Fruit fly (Drosophila melanogaster) whole organism, prepupa: ENCODE results near the gene OtopLa.
A peak's percentile ranks its signal among the peaks of the same experiment; 100 is the strongest.

Experiments used
- Blimp-1 ChIP-seq: fragments of 200-800 bp; sonication (Bioruptor generic); optimal IDR thresholded peaks from 3 replicates; lab custom pipeline; 2017; ENCODE audit warnings: missing biosample characterization, missing genetic modification characterization, mild to moderate bottlenecking, moderate library complexity, missing genetic modification reagents
- CG10631 ChIP-seq: fragments of 200-800 bp; sonication (Bioruptor generic); optimal IDR thresholded peaks from 2 replicates; lab custom pipeline; 2016; ENCODE audit warnings: missing biosample characterization, missing genetic modification characterization
- CG16779 ChIP-seq: fragments of 200-800 bp; sonication (Bioruptor generic); optimal IDR thresholded peaks from 3 replicates; lab custom pipeline; 2017; ENCODE audit warnings: missing biosample characterization, mild to moderate bottlenecking, missing genetic modification characterization
- CG6854 ChIP-seq: fragments of 200-800 bp; sonication (Bioruptor generic); optimal IDR thresholded peaks from 2 replicates; lab custom pipeline; 2017; ENCODE audit warnings: missing biosample characterization, mild to moderate bottlenecking, missing genetic modification characterization
- Eip78C ChIP-seq: fragments of 200-800 bp; sonication (Bioruptor generic); peaks from one replicate; lab custom pipeline; 2016; ENCODE audit warnings: missing biosample characterization, missing genetic modification characterization
- Ets21C ChIP-seq: fragments of 200-800 bp; sonication (Bioruptor generic); optimal IDR thresholded peaks from 3 replicates; lab custom pipeline; 2016; ENCODE audit warnings: missing biosample characterization, missing genetic modification characterization
- Hr4 ChIP-seq: fragments of 200-800 bp; sonication (Bioruptor generic); optimal IDR thresholded peaks from 3 replicates; lab custom pipeline; 2016; ENCODE audit warnings: missing biosample characterization, missing genetic modification characterization
- OdsH ChIP-seq: fragments of 200-800 bp; sonication (Bioruptor generic); optimal IDR thresholded peaks from 3 replicates; lab custom pipeline; 2016; ENCODE audit warnings: missing biosample characterization, missing genetic modification characterization
- dsx ChIP-seq: fragments of 200-800 bp; optimal IDR thresholded peaks from 3 replicates; lab custom pipeline; 2019; ENCODE audit warnings: missing biosample characterization, mild to moderate bottlenecking, missing genetic modification characterization, moderate library complexity; ENCODE audit not compliant: poor library complexity, severe bottlenecking

DNA sequence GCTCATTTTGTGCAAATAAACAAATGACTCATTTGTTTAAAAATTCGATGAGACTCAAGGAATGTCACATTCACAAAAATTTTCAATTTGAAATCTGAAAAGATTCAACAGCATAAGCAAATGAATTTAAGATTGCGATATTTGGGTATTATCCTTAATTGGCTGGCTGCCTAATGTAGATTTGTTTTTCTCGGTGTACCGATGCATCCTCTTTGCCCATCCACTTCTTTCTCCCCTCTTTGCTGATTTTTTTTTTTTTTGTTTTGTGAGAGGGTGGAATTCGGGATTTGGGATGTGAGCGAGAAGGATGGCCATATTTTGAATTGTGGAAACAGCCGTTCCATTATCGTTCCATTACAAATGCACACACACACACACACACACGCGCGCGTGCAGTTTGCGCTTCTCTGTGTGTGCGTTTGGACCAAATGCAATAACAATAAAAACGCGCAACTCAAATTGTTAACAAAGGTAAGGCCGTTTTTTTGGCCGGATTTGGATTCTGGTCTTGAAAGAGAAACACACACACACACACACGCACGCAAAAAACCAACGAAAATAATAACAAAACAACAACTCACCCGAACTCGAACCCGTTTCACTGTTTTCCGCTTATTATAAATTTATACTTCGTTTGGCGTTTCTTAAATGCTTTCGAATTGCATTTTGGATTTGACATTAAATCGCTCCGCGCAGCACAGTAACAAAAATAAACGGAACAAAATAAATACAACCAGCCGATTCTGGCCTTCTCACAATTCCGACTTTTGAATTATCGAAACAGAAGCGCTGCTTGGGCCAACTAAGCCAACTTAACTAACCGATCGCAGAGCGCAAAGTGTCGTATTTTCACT is 31.0 kb upstream of the OtopLa start:
- TF ChIP-seq Blimp-1 (GFP tag; lab: Kevin White, UChicago): peak; percentile 23
- TF ChIP-seq CG16779 (tag; lab: Kevin White, UChicago): no peak
- peak; percentile 3 for TF ChIP-seq dsx
- peak; percentile 59 for TF ChIP-seq CG6854 (GFP tag; lab: Kevin White, UChicago)
- TF ChIP-seq Hr4 (GFP tag; lab: Kevin White, UChicago): no peak
- TF ChIP-seq CG10631: no peak
- peak; percentile 91 for TF ChIP-seq Eip78C (GFP tag; lab: Kevin White, UChicago)
- no peak for TF ChIP-seq OdsH (GFP tag; lab: Kevin White, UChicago)
- peak; percentile 76 for TF ChIP-seq Ets21C (GFP tag; lab: Kevin White, UChicago)
